Worm (Caenorhabditis elegans) whole organism, L3 larva: ENCODE measurements around the gene F35D11.4.

Experiments used
- R02D3.7 ChIP-seq: fragments of 150-350 bp; optimal IDR thresholded peaks from 2 replicates; lab custom pipeline; 2014; ENCODE audit warnings: missing biosample characterization, missing genetic modification characterization
- ZK546.5 ChIP-seq: sonication (generic microtip); optimal IDR thresholded peaks from 2 replicates; lab custom pipeline; 2017; ENCODE audit warnings: missing biosample characterization, missing genetic modification characterization
- ama-1 ChIP-seq: fragments of 150-350 bp; optimal IDR thresholded peaks from 2 replicates; lab custom pipeline; 2018
- ceh-16 ChIP-seq: sonication (generic microtip); optimal IDR thresholded peaks from 2 replicates; lab custom pipeline; 2017; ENCODE audit warnings: missing biosample characterization, missing genetic modification characterization
- ceh-28 ChIP-seq: fragments of 150-350 bp; optimal IDR thresholded peaks from 2 replicates; lab custom pipeline; 2014; ENCODE audit warnings: missing biosample characterization, missing genetic modification reagents, missing genetic modification characterization
- ceh-82 ChIP-seq: fragments of 150-350 bp; optimal IDR thresholded peaks from 2 replicates; lab custom pipeline; 2014; ENCODE audit warnings: missing biosample characterization, missing genetic modification characterization
- ceh-9 ChIP-seq: sonication (generic microtip); optimal IDR thresholded peaks from 2 replicates; lab custom pipeline; 2018; ENCODE audit warnings: missing biosample characterization, missing genetic modification characterization
- daf-12 ChIP-seq: fragments of 150-350 bp; optimal IDR thresholded peaks from 2 replicates; lab custom pipeline; 2014; ENCODE audit warnings: missing biosample characterization, missing genetic modification reagents, missing genetic modification characterization
- egl-27 ChIP-seq: sonication (generic microtip); optimal IDR thresholded peaks from 4 replicates; lab custom pipeline; 2017; ENCODE audit warnings: missing biosample characterization, missing genetic modification reagents, missing genetic modification characterization
- egl-5 ChIP-seq: fragments of 150-350 bp; optimal IDR thresholded peaks from 2 replicates; lab custom pipeline; 2017; ENCODE audit warnings: missing biosample characterization, missing genetic modification reagents, missing genetic modification characterization, inconsistent platforms
- elt-1 ChIP-seq: fragments of 150-350 bp; optimal IDR thresholded peaks from 2 replicates; lab custom pipeline; 2014; ENCODE audit warnings: missing biosample characterization, missing genetic modification characterization
- elt-2 ChIP-seq: sonication (generic microtip); optimal IDR thresholded peaks from 2 replicates; lab custom pipeline; 2016; ENCODE audit warnings: missing genetic modification reagents, mild to moderate bottlenecking, missing genetic modification characterization, missing compliant biosample characterization
- elt-3 ChIP-seq, 3 experiments: fragments of 150-350 bp in 1 of 3; sonication (generic microtip) in 2 of 3; optimal IDR thresholded peaks; 2 replicates in 2 of 3; 4 replicates in 1 of 3; lab custom pipeline; 2014 to 2017; ENCODE audit warnings: missing biosample characterization in 3 of 3, missing genetic modification characterization in 3 of 3
- eor-1 ChIP-seq, 2 experiments: fragments of 150-350 bp; optimal IDR thresholded peaks; 2 replicates each; lab custom pipeline; 2014 to 2018; ENCODE audit warnings: missing biosample characterization in 2 of 2, missing genetic modification characterization in 2 of 2
- fkh-10 ChIP-seq: sonication (generic microtip); optimal IDR thresholded peaks from 2 replicates; lab custom pipeline; 2017; ENCODE audit warnings: missing biosample characterization, missing genetic modification reagents, missing genetic modification characterization
- hmg-11 ChIP-seq: sonication (generic microtip); optimal IDR thresholded peaks from 2 replicates; lab custom pipeline; 2016; ENCODE audit warnings: missing genetic modification characterization, missing compliant biosample characterization
- jun-1 ChIP-seq: fragments of 150-350 bp; optimal IDR thresholded peaks from 2 replicates; lab custom pipeline; 2014; ENCODE audit warnings: missing biosample characterization, missing genetic modification reagents, missing genetic modification characterization
- lin-39 ChIP-seq: fragments of 150-350 bp; optimal IDR thresholded peaks from 2 replicates; lab custom pipeline; 2018; ENCODE audit warnings: missing biosample characterization, missing genetic modification reagents, missing genetic modification characterization
- lsy-12 ChIP-seq: sonication (generic microtip); optimal IDR thresholded peaks from 2 replicates; lab custom pipeline; 2016; ENCODE audit warnings: mild to moderate bottlenecking, missing genetic modification characterization, missing compliant biosample characterization
- mdl-1 ChIP-seq: fragments of 150-350 bp; optimal IDR thresholded peaks from 2 replicates; lab custom pipeline; 2014; ENCODE audit warnings: missing biosample characterization, missing genetic modification characterization
- nfya-1 ChIP-seq: sonication (generic microtip); optimal IDR thresholded peaks from 2 replicates; lab custom pipeline; 2017; ENCODE audit warnings: missing genetic modification characterization, mild to moderate bottlenecking, missing compliant biosample characterization, antibody characterized with exemption, moderate library complexity; ENCODE audit not compliant: insufficient read depth
- nhr-11 ChIP-seq: fragments of 150-350 bp; optimal IDR thresholded peaks from 2 replicates; lab custom pipeline; 2014; ENCODE audit warnings: missing biosample characterization, missing genetic modification characterization
- nhr-23 ChIP-seq: fragments of 150-350 bp; optimal IDR thresholded peaks from 2 replicates; lab custom pipeline; 2014; ENCODE audit warnings: missing biosample characterization, missing genetic modification reagents, missing genetic modification characterization
- nhr-25 ChIP-seq: sonication (generic microtip); optimal IDR thresholded peaks from 2 replicates; lab custom pipeline; 2017; ENCODE audit warnings: missing biosample characterization, missing genetic modification characterization
- nhr-43 ChIP-seq: sonication (generic microtip); optimal IDR thresholded peaks from 2 replicates; lab custom pipeline; 2016; ENCODE audit warnings: mild to moderate bottlenecking, missing genetic modification characterization, missing compliant biosample characterization; ENCODE audit not compliant: poor library complexity, severe bottlenecking
- nhr-67 ChIP-seq: fragments of 150-350 bp; optimal IDR thresholded peaks from 2 replicates; lab custom pipeline; 2014; ENCODE audit warnings: missing biosample characterization, missing genetic modification characterization
- nhr-76 ChIP-seq: fragments of 150-350 bp; sonication (generic microtip); optimal IDR thresholded peaks from 5 replicates; lab custom pipeline; 2014; ENCODE audit warnings: missing biosample characterization, missing genetic modification characterization
- nhr-77 ChIP-seq: fragments of 150-350 bp; optimal IDR thresholded peaks from 2 replicates; lab custom pipeline; 2014; ENCODE audit warnings: missing biosample characterization, missing genetic modification characterization
- pqm-1 ChIP-seq: fragments of 150-350 bp; optimal IDR thresholded peaks from 2 replicates; lab custom pipeline; 2017; ENCODE audit warnings: missing biosample characterization, missing genetic modification characterization, inconsistent platforms
- sea-2 ChIP-seq: fragments of 150-350 bp; sonication (generic microtip); optimal IDR thresholded peaks from 4 replicates; lab custom pipeline; 2014; ENCODE audit warnings: missing biosample characterization, missing genetic modification reagents, missing genetic modification characterization
- skn-1 ChIP-seq: fragments of 150-350 bp; optimal IDR thresholded peaks from 2 replicates; lab custom pipeline; 2014; ENCODE audit warnings: missing biosample characterization, missing genetic modification characterization
- tbx-2 ChIP-seq: sonication (generic microtip); optimal IDR thresholded peaks from 2 replicates; lab custom pipeline; 2016; ENCODE audit warnings: mild to moderate bottlenecking, missing genetic modification characterization, missing compliant biosample characterization
- unc-39 ChIP-seq: sonication (generic microtip); optimal IDR thresholded peaks from 4 replicates; lab custom pipeline; 2017; ENCODE audit warnings: missing biosample characterization, missing genetic modification characterization
- unc-62 ChIP-seq: fragments of 150-350 bp; sonication (generic microtip); optimal IDR thresholded peaks from 4 replicates; lab custom pipeline; 2014; ENCODE audit warnings: missing biosample characterization, missing genetic modification reagents, missing genetic modification characterization
- zag-1 ChIP-seq: fragments of 150-350 bp; optimal IDR thresholded peaks from 2 replicates; lab custom pipeline; 2014; ENCODE audit warnings: missing biosample characterization, missing genetic modification characterization
- ztf-11 ChIP-seq: fragments of 150-350 bp; optimal IDR thresholded peaks from 2 replicates; lab custom pipeline; 2014; ENCODE audit warnings: missing biosample characterization, missing genetic modification characterization
- ztf-4 ChIP-seq: fragments of 150-350 bp; optimal IDR thresholded peaks from 2 replicates; lab custom pipeline; 2014; ENCODE audit warnings: missing biosample characterization, missing genetic modification characterization

The F35D11.4 gene

ce11 chrII:4560068-4560467, 43.2 kb upstream of the F35D11.4 start, which contains the start of gene M03A1.8:
Gene M03A1.8 (plus strand): TSS chrII:4560336.
- no peak for TF ChIP-seq elt-3 (tag; optimal IDR thresholded peaks at IDR 0.05; lab: Kevin White, UChicago)
- TF ChIP-seq jun-1 (tag; lab: Kevin White, UChicago), result no peak
- no peak for TF ChIP-seq nhr-77 (tag; lab: Kevin White, UChicago)
- no peak for TF ChIP-seq eor-1 (tag; optimal IDR thresholded peaks at IDR 0.05; lab: Kevin White, UChicago)
- TF ChIP-seq daf-12 (tag; lab: Kevin White, UChicago), result no peak
- TF ChIP-seq elt-1, result peak; percentile 1
- TF ChIP-seq unc-39 (tag; lab: Kevin White, UChicago), result no peak
- TF ChIP-seq nhr-23 (tag; lab: Kevin White, UChicago), result peak; percentile 34
- TF ChIP-seq mdl-1 (tag; lab: Kevin White, UChicago), result no peak
- no peak for TF ChIP-seq skn-1
- TF ChIP-seq lsy-12, result peak; percentile 40
- no peak for TF ChIP-seq ama-1 (lab: Kevin White, UChicago)
- no peak for TF ChIP-seq ZK546.5 (tag; lab: Kevin White, UChicago)
- TF ChIP-seq nhr-43 (tag; lab: Kevin White, UChicago), result peak; percentile 1
- TF ChIP-seq pqm-1, result no peak
- TF ChIP-seq R02D3.7, result no peak

- TF ChIP-seq lsy-12 (peak; percentile 21), nhr-43 (tag; lab: Kevin White, UChicago) (no peak), ztf-4 (no peak), nhr-23 (tag; lab: Kevin White, UChicago) (peak; percentile 98), elt-1 (no peak), unc-62 (GFP tag; lab: Kevin White, UChicago) (no peak), egl-5 (no peak), ceh-16 (tag; lab: Kevin White, UChicago) (no peak), ztf-11 (no peak), tbx-2 (no peak), elt-3 (tag; optimal IDR thresholded peaks at IDR 0.05; lab: Kevin White, UChicago) (peak in 2 of 3 experiments; percentile 56 to 75)
- TF ChIP-seq, all 47 proteins: peak for 3
Measured at ce11 chrII:4562503-4563000, 40.7 kb upstream of the F35D11.4 start, which contains the start of gene dao-2. Gene dao-2 (plus strand): TSS chrII:4562950.

ce11 chrII:4565205-4565604, 38.0 kb upstream of the F35D11.4 start:
- TF ChIP-seq ceh-82 (tag; lab: Kevin White, UChicago) (no peak), elt-2 (peak; percentile 58), lsy-12 (peak; percentile 24), unc-62 (GFP tag; lab: Kevin White, UChicago) (no peak), elt-1 (no peak), zag-1 (no peak), ceh-9 (tag; lab: Kevin White, UChicago) (no peak), nhr-77 (tag; lab: Kevin White, UChicago) (no peak), ceh-28 (no peak), nhr-11 (tag; lab: Kevin White, UChicago) (no peak), lin-39 (tag; lab: Kevin White, UChicago) (no peak), ztf-11 (no peak), nhr-76 (tag; lab: Kevin White, UChicago) (no peak), mdl-1 (tag; lab: Kevin White, UChicago) (no peak)

- TF ChIP-seq egl-27 (tag; lab: Kevin White, UChicago) (no peak), fkh-10 (GFP tag; lab: Kevin White, UChicago) (no peak), ceh-82 (tag; lab: Kevin White, UChicago) (no peak), nhr-77 (tag; lab: Kevin White, UChicago) (no peak), elt-1 (no peak), hmg-11 (tag; lab: Kevin White, UChicago) (no peak), eor-1 (tag; optimal IDR thresholded peaks at IDR 0.05; lab: Kevin White, UChicago) (no peak), nhr-25 (no peak)
- TF ChIP-seq, all 47 proteins: peak for 0
Measured at ce11 chrII:4566237-4566636, 37.0 kb upstream of the F35D11.4 start.

- TF ChIP-seq sea-2 (GFP tag; lab: Kevin White, UChicago), result no peak
- TF ChIP-seq nfya-1 (tag; lab: Kevin White, UChicago), result peak; percentile 8
- no peak for TF ChIP-seq ztf-4
- no peak for TF ChIP-seq mdl-1 (tag; lab: Kevin White, UChicago)
- no peak for TF ChIP-seq nhr-67 (tag; lab: Kevin White, UChicago)
- TF ChIP-seq daf-12 (tag; lab: Kevin White, UChicago), result no peak
- no peak for TF ChIP-seq nhr-11 (tag; lab: Kevin White, UChicago)
- peak; percentile 60 for TF ChIP-seq hmg-11 (tag; lab: Kevin White, UChicago)
- TF ChIP-seq nhr-43 (tag; lab: Kevin White, UChicago), result no peak
- peak; percentile 18 for TF ChIP-seq lin-39 (tag; lab: Kevin White, UChicago)
- no peak for TF ChIP-seq eor-1 (tag; optimal IDR thresholded peaks at IDR 0.05; lab: Kevin White, UChicago)
Measured at ce11 chrII:4571112-4571511, 32.1 kb upstream of the F35D11.4 start.
